Worm (Caenorhabditis elegans) whole organism, early embryonic: Measurements from ENCODE around the gene F11A5.13.

Source experiments
- B0310.2 ChIP-seq: sonication (generic microtip); optimal IDR thresholded peaks from 2 replicates; lab custom pipeline; 2016; ENCODE audit warnings: mild to moderate bottlenecking, missing genetic modification characterization, missing compliant biosample characterization
- F13C5.2 ChIP-seq: sonication (generic microtip); optimal IDR thresholded peaks from 2 replicates; lab custom pipeline; 2017; ENCODE audit warnings: mild to moderate bottlenecking, missing genetic modification characterization, inconsistent platforms, missing compliant biosample characterization
- aly-1 ChIP-seq: sonication (generic microtip); optimal IDR thresholded peaks from 2 replicates; lab custom pipeline; 2016; ENCODE audit warnings: missing genetic modification characterization, missing compliant biosample characterization
- ama-1 ChIP-seq: fragments of 150-350 bp; optimal IDR thresholded peaks from 2 replicates; lab custom pipeline; 2014
- ceh-13 ChIP-seq: fragments of 200-800 bp; sonication (Bioruptor generic); optimal IDR thresholded peaks from 2 replicates; lab custom pipeline; 2018; ENCODE audit warnings: mild to moderate bottlenecking, missing genetic modification characterization, missing compliant biosample characterization
- ceh-36 ChIP-seq: sonication (generic microtip); optimal IDR thresholded peaks from 2 replicates; lab custom pipeline; 2016; ENCODE audit warnings: missing genetic modification characterization, inconsistent platforms, missing compliant biosample characterization
- ets-7 ChIP-seq: sonication (generic microtip); optimal IDR thresholded peaks from 2 replicates; lab custom pipeline; 2016; ENCODE audit warnings: missing genotype, missing genetic modification characterization, missing compliant biosample characterization
- flt-1 ChIP-seq: fragments of 200-800 bp; sonication (Bioruptor generic); IDR thresholded peaks from 2 replicates; pipeline ENCODE4 v1.3.6; 2022; ENCODE audit warnings: missing genetic modification characterization, missing compliant biosample characterization
- hmbx-1 ChIP-seq: sonication (generic microtip); optimal IDR thresholded peaks from 2 replicates; lab custom pipeline; 2016; ENCODE audit warnings: mild to moderate bottlenecking, missing genetic modification characterization, missing compliant biosample characterization
- hmg-4 ChIP-seq: fragments of 200-800 bp; sonication (Bioruptor generic); optimal IDR thresholded peaks from 2 replicates; lab custom pipeline; 2018; ENCODE audit warnings: mild to moderate bottlenecking, missing genetic modification characterization, missing compliant biosample characterization
- hnd-1 ChIP-seq: sonication (generic microtip); optimal IDR thresholded peaks from 2 replicates; lab custom pipeline; 2016; ENCODE audit warnings: missing genetic modification characterization, missing compliant biosample characterization
- pes-1 ChIP-seq: fragments of 200-800 bp; sonication (Bioruptor generic); IDR thresholded peaks from 2 replicates; pipeline ENCODE4 v1.3.6; 2022; ENCODE audit warnings: missing genetic modification reagents, missing genetic modification characterization, missing compliant biosample characterization
- scrt-1 ChIP-seq: fragments of 200-800 bp; sonication (Bioruptor generic); IDR thresholded peaks from 2 replicates; pipeline ENCODE4 v1.3.6; 2022; ENCODE audit warnings: missing genetic modification characterization, missing compliant biosample characterization
- sea-1 ChIP-seq: fragments of 200-800 bp; sonication (Bioruptor generic); conservative IDR thresholded peaks from 2 replicates; pipeline ENCODE4 v1.3.6; 2022; ENCODE audit warnings: missing genetic modification characterization, missing compliant biosample characterization
- tbx-11 ChIP-seq: fragments of 200-800 bp; sonication (Bioruptor generic); IDR thresholded peaks from 2 replicates; pipeline ENCODE4 v1.3.6; 2022; ENCODE audit warnings: missing genetic modification characterization, missing compliant biosample characterization
- tbx-37 ChIP-seq: fragments of 200-800 bp; sonication (Bioruptor generic); conservative IDR thresholded peaks from 2 replicates; pipeline ENCODE4 v1.3.6; 2022; ENCODE audit warnings: missing genetic modification reagents, missing genetic modification characterization, missing compliant biosample characterization
- tra-4 ChIP-seq: sonication (generic microtip); optimal IDR thresholded peaks from 2 replicates; lab custom pipeline; 2017; ENCODE audit warnings: missing genetic modification characterization, missing compliant biosample characterization

F11A5.13 gene

ce11 chrV:16218522-16218921 is 8.0 kb downstream of the F11A5.13 start, which contains the start of gene F11A5.15:
Gene F11A5.15, minus strand, starts transcription at chrV:16218622.
- TF ChIP-seq flt-1 (no peak), ama-1 (lab: Kevin White, UChicago) (no peak), hmbx-1 (tag; lab: Kevin White, UChicago) (no peak), hnd-1 (tag; lab: Kevin White, UChicago) (no peak), ets-7 (tag; lab: Kevin White, UChicago) (no peak), ceh-13 (no peak), tra-4 (tag; lab: Kevin White, UChicago) (no peak), hmg-4 (GFP tag; lab: Kevin White, UChicago) (no peak), tbx-11 (GFP tag; lab: Robert Waterston, UW) (no peak), tbx-37 (GFP tag; lab: Robert Waterston, UW) (no peak), B0310.2 (tag; lab: Kevin White, UChicago) (no peak), scrt-1 (GFP tag; lab: Robert Waterston, UW) (no peak), ceh-36 (no peak), aly-1 (no peak), sea-1 (no peak), F13C5.2 (no peak), pes-1 (GFP tag; lab: Robert Waterston, UW) (no peak)

ce11 chrV:16214505-16214904 is 12.0 kb downstream of the F11A5.13 start, which contains the start of gene F11A5.9:
Gene F11A5.9, plus strand, starts transcription at chrV:16214890.
- no peak for TF ChIP-seq pes-1 (GFP tag; lab: Robert Waterston, UW)
- no peak for TF ChIP-seq flt-1
- TF ChIP-seq scrt-1 (GFP tag; lab: Robert Waterston, UW): no peak
- no peak for TF ChIP-seq ceh-13
- TF ChIP-seq tra-4 (tag; lab: Kevin White, UChicago): no peak
- TF ChIP-seq sea-1: no peak
- no peak for TF ChIP-seq ets-7 (tag; lab: Kevin White, UChicago)
- TF ChIP-seq F13C5.2: no peak
- TF ChIP-seq hnd-1 (tag; lab: Kevin White, UChicago): no peak
- no peak for TF ChIP-seq tbx-37 (GFP tag; lab: Robert Waterston, UW)
- TF ChIP-seq aly-1: no peak
- no peak for TF ChIP-seq ama-1 (lab: Kevin White, UChicago)
- TF ChIP-seq ceh-36: no peak
- no peak for TF ChIP-seq hmbx-1 (tag; lab: Kevin White, UChicago)
- TF ChIP-seq tbx-11 (GFP tag; lab: Robert Waterston, UW): no peak

- TF ChIP-seq hmbx-1 (tag; lab: Kevin White, UChicago) (no peak), tbx-37 (GFP tag; lab: Robert Waterston, UW) (no peak), hnd-1 (tag; lab: Kevin White, UChicago) (no peak), hmg-4 (GFP tag; lab: Kevin White, UChicago) (no peak), ceh-36 (no peak), ceh-13 (no peak), scrt-1 (GFP tag; lab: Robert Waterston, UW) (no peak), flt-1 (no peak), tra-4 (tag; lab: Kevin White, UChicago) (no peak), ama-1 (lab: Kevin White, UChicago) (no peak)
Measured at ce11 chrV:16213323-16213722, 13.2 kb downstream of the F11A5.13 start.

ce11 chrV:16211713-16212112 is 14.8 kb downstream of the F11A5.13 start:
- no peak for TF ChIP-seq ceh-13
- no peak for TF ChIP-seq tbx-11 (GFP tag; lab: Robert Waterston, UW)
- no peak for TF ChIP-seq hmg-4 (GFP tag; lab: Kevin White, UChicago)
- TF ChIP-seq scrt-1 (GFP tag; lab: Robert Waterston, UW): no peak
- no peak for TF ChIP-seq aly-1
- TF ChIP-seq hnd-1 (tag; lab: Kevin White, UChicago): no peak
- TF ChIP-seq hmbx-1 (tag; lab: Kevin White, UChicago): no peak
- TF ChIP-seq pes-1 (GFP tag; lab: Robert Waterston, UW): no peak
- TF ChIP-seq B0310.2 (tag; lab: Kevin White, UChicago): no peak
- TF ChIP-seq flt-1: no peak

DNA sequence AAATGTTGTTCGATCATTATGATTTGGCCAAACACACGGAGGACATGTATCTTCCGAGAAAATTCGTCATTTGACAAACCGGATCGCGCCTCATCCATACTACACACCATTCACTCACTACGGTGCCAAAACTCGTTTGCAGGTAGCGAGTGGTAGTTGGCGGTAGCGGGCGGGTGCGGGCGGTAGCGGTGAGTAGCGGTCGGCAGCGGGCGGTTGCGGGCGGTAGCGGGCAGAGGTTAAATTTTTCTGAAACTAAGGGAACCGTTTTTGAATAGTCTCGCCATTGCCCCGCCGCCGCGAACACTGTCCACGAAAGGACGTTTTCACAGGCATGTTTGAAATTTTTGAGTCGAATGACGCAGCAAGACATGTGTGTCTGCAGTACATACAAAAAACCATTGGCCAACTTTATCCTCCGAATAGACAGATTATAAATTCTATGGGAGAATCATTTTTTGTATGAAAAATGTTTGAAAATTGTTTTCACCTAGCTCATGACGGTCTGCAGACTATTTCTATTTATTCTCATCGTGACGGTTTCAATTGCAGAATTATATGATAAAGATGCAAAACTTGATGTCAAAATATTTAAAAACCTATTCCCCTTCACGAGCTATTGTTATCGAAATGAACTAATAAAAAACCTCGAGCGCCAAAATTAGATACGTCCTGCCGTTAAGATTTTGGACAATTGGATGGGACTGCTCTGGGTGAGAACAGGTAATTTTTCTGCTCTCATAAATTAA is 16.1 kb downstream of the F11A5.13 start, which contains the start of gene F11A5.16:
F11A5.16 (plus strand) TSS at position 696 of the 746 bp plus-strand sequence.
- no peak for TF ChIP-seq tra-4 (tag; lab: Kevin White, UChicago)
- TF ChIP-seq ceh-13: no peak
- no peak for TF ChIP-seq hmg-4 (GFP tag; lab: Kevin White, UChicago)
- TF ChIP-seq pes-1 (GFP tag; lab: Robert Waterston, UW): no peak
- TF ChIP-seq tbx-37 (GFP tag; lab: Robert Waterston, UW): no peak
- no peak for TF ChIP-seq scrt-1 (GFP tag; lab: Robert Waterston, UW)
- TF ChIP-seq B0310.2 (tag; lab: Kevin White, UChicago): no peak
- no peak for TF ChIP-seq flt-1
- no peak for TF ChIP-seq hnd-1 (tag; lab: Kevin White, UChicago)
- TF ChIP-seq aly-1: no peak
- TF ChIP-seq ama-1 (lab: Kevin White, UChicago): no peak

- TF ChIP-seq ama-1 (lab: Kevin White, UChicago): no peak
- no peak for TF ChIP-seq hmg-4 (GFP tag; lab: Kevin White, UChicago)
- TF ChIP-seq tbx-11 (GFP tag; lab: Robert Waterston, UW): no peak
- no peak for TF ChIP-seq ceh-36
- TF ChIP-seq scrt-1 (GFP tag; lab: Robert Waterston, UW): no peak
- no peak for TF ChIP-seq hmbx-1 (tag; lab: Kevin White, UChicago)
- no peak for TF ChIP-seq aly-1
- no peak for TF ChIP-seq ceh-13
- no peak for TF ChIP-seq hnd-1 (tag; lab: Kevin White, UChicago)
- TF ChIP-seq B0310.2 (tag; lab: Kevin White, UChicago): no peak
- TF ChIP-seq tra-4 (tag; lab: Kevin White, UChicago): no peak
- TF ChIP-seq sea-1: no peak
- TF ChIP-seq F13C5.2: no peak
- no peak for TF ChIP-seq tbx-37 (GFP tag; lab: Robert Waterston, UW)
- no peak for TF ChIP-seq ets-7 (tag; lab: Kevin White, UChicago)
- TF ChIP-seq pes-1 (GFP tag; lab: Robert Waterston, UW): no peak
- TF ChIP-seq flt-1: no peak
Measured at ce11 chrV:16209837-16210236, 16.6 kb downstream of the F11A5.13 start, which contains the start of gene oac-15. Gene oac-15, minus strand, starts transcription at chrV:16209937.

DNA sequence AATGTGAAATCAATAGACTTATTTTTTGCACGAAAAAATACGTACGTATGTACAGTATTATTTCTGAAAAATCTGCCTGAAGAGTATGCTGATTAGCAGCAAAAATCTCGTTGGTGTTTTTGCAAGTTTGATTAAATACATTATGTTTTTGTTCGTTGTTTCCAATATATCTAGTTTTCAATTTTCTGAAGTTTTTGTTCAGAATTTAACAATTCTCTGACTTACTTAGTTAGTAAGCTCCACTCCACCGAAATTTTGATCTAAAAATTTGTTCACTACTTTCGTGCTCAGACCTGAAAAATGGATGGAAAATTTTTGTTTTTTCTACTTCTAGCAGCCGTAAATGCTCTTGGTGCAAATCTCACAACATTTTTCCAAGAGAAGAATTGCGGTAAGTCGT is 21.6 kb downstream of the F11A5.13 start, which contains the start of gene irld-26:
irld-26 (plus strand) TSS at position 301 of the 400 bp plus-strand sequence.
- no peak for TF ChIP-seq aly-1
- no peak for TF ChIP-seq F13C5.2
- TF ChIP-seq tbx-11 (GFP tag; lab: Robert Waterston, UW): no peak
- no peak for TF ChIP-seq ceh-36
- TF ChIP-seq hnd-1 (tag; lab: Kevin White, UChicago): no peak
- no peak for TF ChIP-seq pes-1 (GFP tag; lab: Robert Waterston, UW)
- no peak for TF ChIP-seq tra-4 (tag; lab: Kevin White, UChicago)
- TF ChIP-seq ceh-13: no peak
- no peak for TF ChIP-seq ama-1 (lab: Kevin White, UChicago)
- TF ChIP-seq sea-1: no peak
- no peak for TF ChIP-seq hmg-4 (GFP tag; lab: Kevin White, UChicago)
- TF ChIP-seq hmbx-1 (tag; lab: Kevin White, UChicago): no peak
